Worm (Caenorhabditis elegans) whole organism, young adult: ENCODE measurements around the gene fbxa-95.

Experiments used
- D2030.7 ChIP-seq: fragments of 200-800 bp; sonication (Bioruptor generic); IDR thresholded peaks from 2 replicates; pipeline ENCODE4 v1.3.6; 2022; ENCODE audit warnings: missing genetic modification reagents, missing genetic modification characterization, missing compliant biosample characterization
- Y56A3A.18 ChIP-seq: fragments of 200-800 bp; sonication (Bioruptor generic); IDR thresholded peaks from 2 replicates; pipeline ENCODE4 v1.3.6; 2022; ENCODE audit warnings: missing genetic modification reagents, missing genetic modification characterization, missing compliant biosample characterization
- nhr-80 ChIP-seq: sonication (generic microtip); optimal IDR thresholded peaks from 2 replicates; lab custom pipeline; 2016; ENCODE audit warnings: missing genetic modification characterization, missing compliant biosample characterization
- nhr-90 ChIP-seq: sonication (generic microtip); optimal IDR thresholded peaks from 2 replicates; lab custom pipeline; 2016; ENCODE audit warnings: missing genotype, mild to moderate bottlenecking, missing genetic modification characterization, missing compliant biosample characterization
- snpc-1.1 ChIP-seq: sonication (generic microtip); optimal IDR thresholded peaks from 2 replicates; lab custom pipeline; 2017; ENCODE audit warnings: missing genetic modification characterization, mild to moderate bottlenecking, missing compliant biosample characterization, antibody characterized with exemption, moderate library complexity, missing genotype, missing genetic modification reagents; ENCODE audit not compliant: insufficient read depth

DNA sequence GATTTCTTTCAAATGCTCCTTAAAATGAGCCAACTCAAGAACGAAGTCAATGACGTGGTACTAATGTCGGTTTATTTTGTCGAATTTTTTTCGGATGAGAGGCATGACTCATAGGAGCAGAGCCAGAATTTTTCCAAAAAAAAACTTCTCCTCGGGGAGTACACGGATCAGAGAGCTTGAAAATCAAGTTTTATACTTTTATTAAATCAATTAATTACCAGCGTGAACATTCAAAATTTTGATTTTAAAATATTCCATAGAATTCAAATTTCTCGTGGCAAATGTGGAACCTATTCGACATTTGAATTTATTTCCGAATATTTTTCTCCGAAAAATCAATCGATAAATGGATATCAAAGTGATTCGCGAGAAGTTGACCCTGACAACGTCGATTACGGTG lies 35.0 kb upstream of the fbxa-95 start, which contains the start of gene F21A3.4:
- TF ChIP-seq snpc-1.1, result no peak
- no peak for TF ChIP-seq nhr-80
- no peak for TF ChIP-seq Y56A3A.18
- no peak for TF ChIP-seq D2030.7 (GFP tag; lab: Robert Waterston, UW)
- TF ChIP-seq nhr-90, result no peak
